Worm (Caenorhabditis elegans) whole organism, young adult: Measurements from ENCODE around the gene Y69A2AR.47.

Experiments
- Y95B8A.8 ChIP-seq: fragments of 200-800 bp; sonication (Bioruptor generic); IDR thresholded peaks from 2 replicates; pipeline ENCODE4 v1.3.6; 2022; ENCODE audit warnings: missing genetic modification reagents, missing genetic modification characterization, missing compliant biosample characterization
- ama-1 ChIP-seq, 3 experiments: fragments of 150-350 bp in 1 of 3; sonication (generic microtip) in 2 of 3; optimal IDR thresholded peaks; 2 replicates each; lab custom pipeline; 2014 to 2018; ENCODE audit warnings: missing biosample characterization in 2 of 3, missing genetic modification characterization in 2 of 3, missing genetic modification reagents in 2 of 3
- die-1 ChIP-seq: sonication (generic microtip); optimal IDR thresholded peaks from 2 replicates; lab custom pipeline; 2016; ENCODE audit warnings: missing genotype, mild to moderate bottlenecking, missing genetic modification characterization, missing compliant biosample characterization
- dpff-1 ChIP-seq: sonication (generic microtip); optimal IDR thresholded peaks from 2 replicates; lab custom pipeline; 2017; ENCODE audit warnings: mild to moderate bottlenecking, missing genetic modification characterization, missing compliant biosample characterization
- fkh-3 ChIP-seq: sonication (generic microtip); optimal IDR thresholded peaks from 2 replicates; lab custom pipeline; 2016; ENCODE audit warnings: mild to moderate bottlenecking, missing genetic modification characterization, missing compliant biosample characterization
- lin-54 ChIP-seq: fragments of 200-800 bp; sonication (Bioruptor generic); optimal IDR thresholded peaks from 2 replicates; lab custom pipeline; 2018; ENCODE audit warnings: mild to moderate bottlenecking, missing genetic modification characterization, missing compliant biosample characterization
- pha-4 ChIP-seq: fragments of 150-350 bp; sonication (generic microtip); optimal IDR thresholded peaks from 2 replicates; lab custom pipeline; 2014; ENCODE audit warnings: missing biosample characterization, missing genetic modification reagents, missing genetic modification characterization
- ztf-26 ChIP-seq: sonication (generic microtip); optimal IDR thresholded peaks from 2 replicates; lab custom pipeline; 2017; ENCODE audit warnings: missing genetic modification characterization, missing compliant biosample characterization

DNA sequence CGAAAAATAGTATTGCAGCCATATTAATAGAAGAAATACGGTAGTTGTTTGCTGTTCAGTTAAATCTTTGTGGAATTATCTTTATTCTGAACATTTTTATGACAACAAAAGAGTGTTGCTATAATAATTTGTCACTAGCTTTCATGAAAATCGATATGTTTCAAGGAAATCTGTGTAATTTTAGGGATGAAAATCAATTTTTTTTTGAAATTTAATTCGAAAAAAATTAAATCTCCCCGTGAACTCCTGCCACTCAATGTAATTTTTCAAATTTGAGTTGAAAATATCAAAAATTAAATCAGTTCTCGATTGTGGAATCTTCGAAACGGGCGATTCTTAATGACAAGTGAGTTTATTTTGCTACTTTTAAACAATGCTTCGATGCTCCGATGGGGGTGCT lies 36.2 kb upstream of the Y69A2AR.47 start, which contains the start of gene Y69A2AR.46:
- TF ChIP-seq lin-54 (GFP tag; lab: Kevin White, UChicago) (no peak), pha-4 (no peak), dpff-1 (tag; lab: Kevin White, UChicago) (no peak), Y95B8A.8 (GFP tag; lab: Robert Waterston, UW) (no peak), fkh-3 (tag; lab: Kevin White, UChicago) (no peak), ama-1 (optimal IDR thresholded peaks at IDR 0.05; lab: Kevin White, UChicago) (no peak), ama-1 (GFP tag; optimal IDR thresholded peaks at IDR 0.05; lab: Kevin White, UChicago) (no peak), ztf-26 (no peak), die-1 (tag; lab: Kevin White, UChicago) (no peak)
